Worm (Caenorhabditis elegans) whole organism, L1 larva: ENCODE measurements around the gene flp-34.

Source experiments
- C04F5.9 ChIP-seq: sonication (generic microtip); optimal IDR thresholded peaks from 2 replicates; lab custom pipeline; 2016; ENCODE audit warnings: missing genetic modification characterization, missing compliant biosample characterization
- C34B4.2 ChIP-seq: sonication (generic microtip); optimal IDR thresholded peaks from 2 replicates; lab custom pipeline; 2017; ENCODE audit warnings: mild to moderate bottlenecking, missing genetic modification characterization, missing compliant biosample characterization
- F16B12.6 ChIP-seq: fragments of 150-350 bp; optimal IDR thresholded peaks from 2 replicates; lab custom pipeline; 2014; ENCODE audit warnings: missing biosample characterization, missing genetic modification characterization
- aha-1 ChIP-seq: fragments of 150-350 bp; optimal IDR thresholded peaks from 2 replicates; lab custom pipeline; 2014; ENCODE audit warnings: missing biosample characterization, missing genetic modification characterization
- aly-2 ChIP-seq: fragments of 150-350 bp; optimal IDR thresholded peaks from 2 replicates; lab custom pipeline; 2014; ENCODE audit warnings: missing biosample characterization, missing genetic modification characterization
- blmp-1 ChIP-seq: fragments of 150-350 bp; optimal IDR thresholded peaks from 2 replicates; lab custom pipeline; 2014; ENCODE audit warnings: missing biosample characterization, missing genetic modification characterization
- ceh-63 ChIP-seq: fragments of 200-800 bp; sonication (Bioruptor generic); optimal IDR thresholded peaks from 2 replicates; lab custom pipeline; 2018; ENCODE audit warnings: mild to moderate bottlenecking, missing genetic modification characterization, missing compliant biosample characterization
- ceh-8 ChIP-seq: fragments of 200-800 bp; sonication (Bioruptor generic); optimal IDR thresholded peaks from 2 replicates; lab custom pipeline; 2018; ENCODE audit warnings: mild to moderate bottlenecking, missing genetic modification characterization, moderate library complexity, missing compliant biosample characterization
- ceh-82 ChIP-seq, 3 experiments: fragments of 150-350 bp in 1 of 3; sonication (generic microtip) in 2 of 3; optimal IDR thresholded peaks; 2 replicates each; lab custom pipeline; 2014 to 2017; ENCODE audit warnings: missing biosample characterization in 3 of 3, missing genetic modification characterization in 3 of 3
- ceh-88 ChIP-seq: fragments of 200-800 bp; sonication (Bioruptor generic); IDR thresholded peaks from 2 replicates; pipeline ENCODE4 v1.3.6; 2022; ENCODE audit warnings: missing genetic modification characterization, missing compliant biosample characterization
- ces-1 ChIP-seq: fragments of 150-350 bp; optimal IDR thresholded peaks from 2 replicates; lab custom pipeline; 2014; ENCODE audit warnings: missing biosample characterization, missing genetic modification reagents, missing genetic modification characterization
- dpl-1 ChIP-seq, 3 experiments: fragments of 150-350 bp in 2 of 3; sonication (generic microtip) in 1 of 3; optimal IDR thresholded peaks; 2 replicates each; lab custom pipeline; 2014 to 2017; ENCODE audit warnings: missing biosample characterization in 3 of 3, missing genetic modification characterization in 3 of 3, missing genetic modification reagents in 3 of 3
- dsc-1 ChIP-seq: sonication (generic microtip); optimal IDR thresholded peaks from 2 replicates; lab custom pipeline; 2016; ENCODE audit warnings: mild to moderate bottlenecking, missing genetic modification characterization, missing compliant biosample characterization
- efl-1 ChIP-seq, 4 experiments: fragments of 150-350 bp; optimal IDR thresholded peaks in 3 of 4; peaks in 1 of 4; 1 replicate in 1 of 4; 2 replicates in 3 of 4; lab custom pipeline; 2014; ENCODE audit warnings: missing biosample characterization in 2 of 4, missing genetic modification characterization in 2 of 4, missing genetic modification reagents in 2 of 4
- efl-3 ChIP-seq: fragments of 200-800 bp; sonication (Bioruptor generic); optimal IDR thresholded peaks from 2 replicates; lab custom pipeline; 2018; ENCODE audit warnings: mild to moderate bottlenecking, missing genetic modification characterization, missing compliant biosample characterization
- egl-13 ChIP-seq: sonication (generic microtip); optimal IDR thresholded peaks from 2 replicates; lab custom pipeline; 2016; ENCODE audit warnings: missing genotype, missing genetic modification reagents, missing genetic modification characterization, missing compliant biosample characterization
- elt-2 ChIP-seq: sonication (generic microtip); optimal IDR thresholded peaks from 2 replicates; lab custom pipeline; 2016; ENCODE audit warnings: missing genetic modification characterization, mild to moderate bottlenecking, inconsistent platforms, missing compliant biosample characterization, missing genetic modification reagents
- elt-3 ChIP-seq, 6 experiments: fragments of 150-350 bp in 1 of 6; sonication (generic microtip); optimal IDR thresholded peaks; 2 replicates each; lab custom pipeline; 2017 to 2018; ENCODE audit warnings: missing biosample characterization in 6 of 6, missing genetic modification characterization in 6 of 6, inconsistent platforms in 1 of 6
- fkh-4 ChIP-seq: sonication (generic microtip); optimal IDR thresholded peaks from 2 replicates; lab custom pipeline; 2016; ENCODE audit warnings: missing compliant biosample characterization, missing genetic modification characterization, borderline replicate concordance
- fos-1 ChIP-seq: fragments of 150-350 bp; optimal IDR thresholded peaks from 2 replicates; lab custom pipeline; 2014; ENCODE audit warnings: missing biosample characterization, missing genetic modification characterization
- grh-1 ChIP-seq: fragments of 200-800 bp; sonication (Bioruptor generic); IDR thresholded peaks from 2 replicates; pipeline ENCODE4 v1.3.6; 2022; ENCODE audit warnings: missing genetic modification reagents, missing genetic modification characterization, missing compliant biosample characterization
- hlh-17 ChIP-seq: fragments of 200-800 bp; sonication (Bioruptor generic); optimal IDR thresholded peaks from 2 replicates; lab custom pipeline; 2018; ENCODE audit warnings: missing genetic modification characterization, mild to moderate bottlenecking, missing compliant biosample characterization, moderate library complexity, borderline replicate concordance
- irx-1 ChIP-seq: sonication (generic microtip); optimal IDR thresholded peaks from 2 replicates; lab custom pipeline; 2016; ENCODE audit warnings: missing genetic modification characterization, missing compliant biosample characterization
- isw-1 ChIP-seq: fragments of 200-800 bp; sonication (Bioruptor generic); IDR thresholded peaks from 2 replicates; pipeline ENCODE4 v1.3.6; 2022; ENCODE audit warnings: missing genetic modification characterization, missing compliant biosample characterization
- lin-15B ChIP-seq: fragments of 150-350 bp; sonication (generic microtip); optimal IDR thresholded peaks from 3 replicates; lab custom pipeline; 2014; ENCODE audit warnings: missing biosample characterization, missing genetic modification characterization
- lin-35 ChIP-seq, 2 experiments: fragments of 150-350 bp; optimal IDR thresholded peaks; 2 replicates each; lab custom pipeline; 2014; ENCODE audit warnings: missing biosample characterization in 2 of 2, missing genetic modification characterization in 2 of 2, missing genetic modification reagents in 2 of 2
- lir-3 ChIP-seq: sonication (generic microtip); optimal IDR thresholded peaks from 2 replicates; lab custom pipeline; 2016; ENCODE audit warnings: mild to moderate bottlenecking, missing genetic modification characterization, moderate library complexity, missing compliant biosample characterization; ENCODE audit not compliant: poor library complexity
- lsy-2 ChIP-seq, 2 experiments: fragments of 150-350 bp; optimal IDR thresholded peaks; 2 replicates each; lab custom pipeline; 2014; ENCODE audit warnings: missing biosample characterization in 2 of 2, missing genetic modification characterization in 2 of 2
- mdl-1 ChIP-seq, 2 experiments: fragments of 150-350 bp; optimal IDR thresholded peaks; 2 replicates each; lab custom pipeline; 2014 to 2017; ENCODE audit warnings: missing biosample characterization in 2 of 2, missing genetic modification characterization in 2 of 2, inconsistent platforms in 1 of 2
- nhr-12 ChIP-seq: sonication (generic microtip); optimal IDR thresholded peaks from 2 replicates; lab custom pipeline; 2017; ENCODE audit warnings: missing biosample characterization, missing genetic modification characterization
- nhr-19 ChIP-seq: fragments of 200-800 bp; sonication (Bioruptor generic); conservative IDR thresholded peaks from 2 replicates; pipeline ENCODE4 v1.3.6; 2022; ENCODE audit warnings: missing genetic modification characterization, missing compliant biosample characterization
- nhr-20 ChIP-seq: sonication (generic microtip); optimal IDR thresholded peaks from 2 replicates; lab custom pipeline; 2016; ENCODE audit warnings: mild to moderate bottlenecking, missing genetic modification characterization, missing compliant biosample characterization
- nhr-237 ChIP-seq: fragments of 150-350 bp; optimal IDR thresholded peaks from 2 replicates; lab custom pipeline; 2014; ENCODE audit warnings: missing biosample characterization, missing genetic modification characterization
- nhr-28 ChIP-seq: fragments of 150-350 bp; optimal IDR thresholded peaks from 2 replicates; lab custom pipeline; 2014; ENCODE audit warnings: missing biosample characterization, missing genetic modification characterization
- nhr-76 ChIP-seq: sonication (generic microtip); optimal IDR thresholded peaks from 2 replicates; lab custom pipeline; 2017; ENCODE audit warnings: missing biosample characterization, missing genetic modification characterization
- nhr-77 ChIP-seq: fragments of 150-350 bp; optimal IDR thresholded peaks from 2 replicates; lab custom pipeline; 2014; ENCODE audit warnings: missing biosample characterization, missing genetic modification characterization
- nhr-84 ChIP-seq: sonication (generic microtip); optimal IDR thresholded peaks from 2 replicates; lab custom pipeline; 2017; ENCODE audit warnings: missing biosample characterization, missing genetic modification characterization
- nhr-85 ChIP-seq: sonication (generic microtip); peaks from one replicate; lab custom pipeline; 2016; ENCODE audit warnings: missing genetic modification characterization, inconsistent platforms, missing compliant biosample characterization
- pag-3 ChIP-seq: sonication (generic microtip); optimal IDR thresholded peaks from 2 replicates; lab custom pipeline; 2017; ENCODE audit warnings: missing genetic modification characterization, mild to moderate bottlenecking, missing compliant biosample characterization, antibody characterized with exemption, borderline replicate concordance; ENCODE audit not compliant: insufficient read depth
- pqm-1 ChIP-seq: sonication (generic microtip); optimal IDR thresholded peaks from 3 replicates; lab custom pipeline; 2017; ENCODE audit warnings: missing biosample characterization, missing genetic modification characterization
- rnt-1 ChIP-seq: sonication (generic microtip); optimal IDR thresholded peaks from 2 replicates; lab custom pipeline; 2016; ENCODE audit warnings: mild to moderate bottlenecking, missing genetic modification characterization, moderate library complexity, missing compliant biosample characterization
- skn-1 ChIP-seq: fragments of 150-350 bp; optimal IDR thresholded peaks from 2 replicates; lab custom pipeline; 2014; ENCODE audit warnings: missing biosample characterization, missing genetic modification characterization
- snu-23 ChIP-seq: sonication (generic microtip); optimal IDR thresholded peaks from 2 replicates; lab custom pipeline; 2016; ENCODE audit warnings: missing genetic modification characterization, missing compliant biosample characterization
- sptf-1 ChIP-seq: fragments of 150-350 bp; optimal IDR thresholded peaks from 2 replicates; lab custom pipeline; 2014; ENCODE audit warnings: missing biosample characterization, missing genetic modification characterization
- sup-37 ChIP-seq: fragments of 200-800 bp; sonication (Bioruptor generic); optimal IDR thresholded peaks from 2 replicates; lab custom pipeline; 2018; ENCODE audit warnings: mild to moderate bottlenecking, missing genetic modification characterization, missing compliant biosample characterization
- tbx-2 ChIP-seq: sonication (generic microtip); optimal IDR thresholded peaks from 2 replicates; lab custom pipeline; 2016; ENCODE audit warnings: missing genetic modification characterization, missing compliant biosample characterization
- unc-130 ChIP-seq: fragments of 150-350 bp; optimal IDR thresholded peaks from 2 replicates; lab custom pipeline; 2017; ENCODE audit warnings: missing biosample characterization, missing genetic modification characterization, inconsistent platforms
- unc-30 ChIP-seq: sonication (generic microtip); optimal IDR thresholded peaks from 2 replicates; lab custom pipeline; 2017; ENCODE audit warnings: missing biosample characterization, missing genetic modification characterization
- unc-86 ChIP-seq: sonication (generic microtip); optimal IDR thresholded peaks from 2 replicates; lab custom pipeline; 2016; ENCODE audit warnings: missing genetic modification characterization, missing compliant biosample characterization
- vab-15 ChIP-seq: sonication (generic microtip); optimal IDR thresholded peaks from 2 replicates; lab custom pipeline; 2017; ENCODE audit warnings: missing genotype, mild to moderate bottlenecking, missing genetic modification characterization, missing compliant biosample characterization
- xbp-1 ChIP-seq: sonication (generic microtip); optimal IDR thresholded peaks from 2 replicates; lab custom pipeline; 2016; ENCODE audit warnings: missing genetic modification characterization, missing compliant biosample characterization
- zip-4 ChIP-seq: fragments of 200-800 bp; sonication (Bioruptor generic); optimal IDR thresholded peaks from 2 replicates; lab custom pipeline; 2018; ENCODE audit warnings: mild to moderate bottlenecking, missing genetic modification characterization, moderate library complexity, missing compliant biosample characterization
- ztf-4 ChIP-seq: fragments of 150-350 bp; optimal IDR thresholded peaks from 2 replicates; lab custom pipeline; 2014; ENCODE audit warnings: missing biosample characterization, missing genetic modification characterization

The flp-34 gene

ce11 chrV:1003826-1004225 lies 29.4 kb downstream of the flp-34 start:
- TF ChIP-seq C34B4.2 (tag; lab: Kevin White, UChicago) (no peak), efl-3 (GFP tag; lab: Kevin White, UChicago) (peak; percentile 49), hlh-17 (GFP tag; lab: Kevin White, UChicago) (no peak), nhr-12 (tag; lab: Kevin White, UChicago) (no peak), nhr-77 (peak; percentile 5), fos-1 (tag; lab: Kevin White, UChicago) (peak; percentile 36), nhr-19 (GFP tag; lab: Robert Waterston, UW) (peak; percentile 67), efl-1 (optimal IDR thresholded peaks at IDR 0.05; lab: Kevin White, UChicago) (peak; percentile 64 to 74), efl-1 (GFP tag; optimal IDR thresholded peaks at IDR 0.05 in 1 of 2; lab: Kevin White, UChicago) (peak; percentile 59 to 62), ceh-8 (peak; percentile 26), nhr-85 (tag; lab: Kevin White, UChicago) (peak; percentile 94), lin-35 (GFP tag; optimal IDR thresholded peaks at IDR 0.05; lab: Kevin White, UChicago) (peak; percentile 71 to 74), vab-15 (tag; lab: Kevin White, UChicago) (peak; percentile 6), sup-37 (peak; percentile 62), elt-3 (tag; optimal IDR thresholded peaks at IDR 0.05; lab: Kevin White, UChicago) (no peak), lir-3 (tag; lab: Kevin White, UChicago) (no peak), elt-2 (tag; lab: Kevin White, UChicago) (peak; percentile 59), nhr-84 (tag; lab: Kevin White, UChicago) (no peak), skn-1 (tag; lab: Kevin White, UChicago) (no peak), pqm-1 (tag; lab: Kevin White, UChicago) (no peak), unc-130 (no peak), unc-30 (tag; lab: Kevin White, UChicago) (no peak), dpl-1 (GFP tag; optimal IDR thresholded peaks at IDR 0.05; lab: Kevin White, UChicago) (peak; percentile 48 to 61 (median 54)), isw-1 (peak; percentile 84), ces-1 (GFP tag; lab: Kevin White, UChicago) (no peak), fkh-4 (tag; lab: Kevin White, UChicago) (peak; percentile 87), egl-13 (tag; lab: Kevin White, UChicago) (peak; percentile 81), rnt-1 (no peak), ceh-88 (GFP tag; lab: Robert Waterston, UW) (peak; percentile 87), aha-1 (no peak), nhr-237 (tag; lab: Kevin White, UChicago) (peak; percentile 23), lin-15B (tag; lab: Kevin White, UChicago) (peak; percentile 21), irx-1 (tag; lab: Kevin White, UChicago) (peak; percentile 81), lsy-2 (tag; optimal IDR thresholded peaks at IDR 0.05; lab: Kevin White, UChicago) (peak; percentile 64 to 82), C04F5.9 (tag; lab: Kevin White, UChicago) (peak; percentile 75), dsc-1 (tag; lab: Kevin White, UChicago) (peak; percentile 85), unc-86 (peak; percentile 81), sptf-1 (no peak), ceh-82 (tag; optimal IDR thresholded peaks at IDR 0.05; lab: Kevin White, UChicago) (peak; percentile 41 to 49 (median 42)), F16B12.6 (tag; lab: Kevin White, UChicago) (no peak), nhr-20 (tag; lab: Kevin White, UChicago) (peak; percentile 83), pag-3 (tag; lab: Kevin White, UChicago) (no peak), snu-23 (GFP tag; lab: Kevin White, UChicago) (peak; percentile 88), nhr-76 (tag; lab: Kevin White, UChicago) (no peak), nhr-28 (tag; lab: Kevin White, UChicago) (no peak), xbp-1 (tag; lab: Kevin White, UChicago) (peak; percentile 78), blmp-1 (tag; lab: Kevin White, UChicago) (peak; percentile 18), ztf-4 (tag; lab: Kevin White, UChicago) (no peak), zip-4 (peak; percentile 13), ceh-63 (peak; percentile 62), aly-2 (tag; lab: Kevin White, UChicago) (no peak), tbx-2 (tag; lab: Kevin White, UChicago) (peak; percentile 91), mdl-1 (tag; optimal IDR thresholded peaks at IDR 0.05; lab: Kevin White, UChicago) (peak in 1 of 2 experiments; percentile 16), grh-1 (GFP tag; lab: Robert Waterston, UW) (no peak)
